Worm (Caenorhabditis elegans): ENCODE results near the gene ZC239.14.

DNA sequence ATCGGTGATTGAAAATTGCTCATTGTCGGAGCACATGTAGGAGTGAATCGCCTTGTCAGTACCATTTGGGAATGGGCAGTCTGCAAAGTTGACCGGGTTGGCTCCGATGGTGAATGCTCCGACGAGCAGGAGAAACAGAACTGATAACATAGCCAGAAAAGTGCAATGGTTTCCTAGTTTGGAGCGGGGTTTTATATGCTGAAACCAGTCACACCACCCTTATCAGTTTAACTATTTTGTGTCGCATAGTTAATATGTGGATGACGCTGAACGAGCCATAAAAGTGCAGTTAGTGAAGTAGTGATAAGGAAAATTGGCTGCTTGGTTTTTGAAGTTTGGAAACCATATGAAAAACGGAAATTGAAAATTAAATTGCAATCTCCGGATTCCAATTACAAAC is 24.0 kb upstream of the ZC239.14 start, which contains the start of gene C17F4.7:
- no peak for TF ChIP-seq athp-1 (tag; optimal IDR thresholded peaks at IDR 0.05)
- peak; percentile 51 for TF ChIP-seq ets-4 (GFP tag; optimal IDR thresholded peaks at IDR 0.05)
- TF ChIP-seq ama-1 (optimal IDR thresholded peaks at IDR 0.05), result no peak
- TF ChIP-seq ama-1 (GFP tag; optimal IDR thresholded peaks at IDR 0.05), result no peak
- no peak for TF ChIP-seq snpc-4 (GFP tag; optimal IDR thresholded peaks at IDR 0.05)
- TF ChIP-seq snpc-4 (tag; optimal IDR thresholded peaks at IDR 0.05), result no peak
- TF ChIP-seq F57A8.1 (GFP tag; optimal IDR thresholded peaks at IDR 0.05), result no peak
- no peak for TF ChIP-seq gei-17 (GFP tag; optimal IDR thresholded peaks at IDR 0.05)
- peak; percentile 11 for TF ChIP-seq madf-10 (tag; optimal IDR thresholded peaks at IDR 0.05)
- TF ChIP-seq efl-1 (GFP tag; optimal IDR thresholded peaks at IDR 0.05), result no peak
- no peak for TF ChIP-seq C06A6.2 (GFP tag; conservative IDR thresholded peaks at IDR 0.05)
- TF ChIP-seq nfya-1 (tag; optimal IDR thresholded peaks at IDR 0.05; ENCODE audit: borderline replicate concordance, insufficient read depth), result no peak
